Worm (Caenorhabditis elegans): ENCODE measurements around the gene Y73F4A.2.

- TF ChIP-seq him-1 (tag; optimal IDR thresholded peaks at IDR 0.05) (no peak), W03F9.2 (tag; optimal IDR thresholded peaks at IDR 0.05) (no peak)
These were observed 42.5 kb downstream of the Y73F4A.2 start for ce11 chrIV:9000664-9001063.

Data from whole organism, L4/young adult.